Worm (Caenorhabditis elegans): ENCODE data around the gene ins-22.

The ins-22 gene

DNA sequence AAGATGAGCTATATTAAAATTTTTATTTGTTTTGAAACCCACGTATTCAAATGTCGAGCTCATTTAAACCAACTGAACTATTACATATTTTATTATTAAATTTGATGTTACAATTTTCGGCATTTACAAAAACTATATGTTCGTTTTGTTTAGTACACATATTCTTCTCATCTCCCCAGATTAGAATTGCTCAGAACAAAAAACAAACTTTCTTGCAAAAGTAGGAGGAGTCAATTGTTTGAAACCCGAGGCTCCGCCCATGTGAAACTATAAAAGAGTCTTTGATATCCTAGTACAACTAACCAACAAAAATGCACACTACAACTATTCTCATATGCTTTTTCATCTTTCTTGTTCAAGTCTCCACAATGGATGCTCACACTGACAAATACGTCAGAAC is at the start of gene ins-22:
ins-22 (plus strand) TSS at position 301 of the 400 bp plus-strand sequence.
- no peak for TF ChIP-seq xnd-1 (tag; optimal IDR thresholded peaks at IDR 0.05)

DNA sequence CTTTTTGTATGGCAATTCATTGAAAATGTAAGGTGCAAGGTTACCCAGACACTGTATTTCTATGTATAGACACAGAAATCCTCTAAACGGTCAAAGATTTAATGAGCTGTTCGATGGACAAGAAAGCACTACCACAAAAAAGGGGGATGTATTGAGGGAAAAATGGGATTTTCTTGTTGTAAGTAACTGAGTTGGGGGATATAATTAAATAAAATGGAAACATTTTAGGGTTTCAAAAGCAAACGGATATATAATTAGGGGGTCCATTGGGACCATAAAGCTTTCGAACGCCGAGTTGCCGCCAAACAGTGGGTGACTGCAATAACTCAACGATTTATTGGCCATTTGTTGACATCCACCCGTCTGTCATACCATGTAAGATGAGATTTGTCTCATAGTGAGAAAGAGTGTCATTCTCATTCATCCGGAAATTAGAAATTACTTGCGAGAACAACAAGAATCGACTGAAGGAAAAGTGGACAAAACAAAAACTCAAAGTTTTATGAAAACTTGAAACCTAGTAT is 43.9 kb upstream of the ins-22 start:
- TF ChIP-seq atf-7 (tag; optimal IDR thresholded peaks at IDR 0.05) (no peak), Y56A3A.18 (GFP tag; IDR thresholded peaks at IDR 0.05) (no peak), ceh-79 (tag; optimal IDR thresholded peaks at IDR 0.05) (no peak), attf-6 (GFP tag; IDR thresholded peaks at IDR 0.05) (no peak), tlf-1 (GFP tag; optimal IDR thresholded peaks at IDR 0.05) (no peak), mes-4 (tag; optimal IDR thresholded peaks at IDR 0.05) (no peak), madf-6 (GFP tag; IDR thresholded peaks at IDR 0.05) (no peak), B0035.1 (tag; optimal IDR thresholded peaks at IDR 0.05) (no peak), lin-35 (GFP tag; optimal IDR thresholded peaks at IDR 0.05) (no peak), nfya-2 (GFP tag; IDR thresholded peaks at IDR 0.05) (no peak), tbx-9 (tag; optimal IDR thresholded peaks at IDR 0.05; ENCODE audit: borderline replicate concordance) (no peak)

DNA sequence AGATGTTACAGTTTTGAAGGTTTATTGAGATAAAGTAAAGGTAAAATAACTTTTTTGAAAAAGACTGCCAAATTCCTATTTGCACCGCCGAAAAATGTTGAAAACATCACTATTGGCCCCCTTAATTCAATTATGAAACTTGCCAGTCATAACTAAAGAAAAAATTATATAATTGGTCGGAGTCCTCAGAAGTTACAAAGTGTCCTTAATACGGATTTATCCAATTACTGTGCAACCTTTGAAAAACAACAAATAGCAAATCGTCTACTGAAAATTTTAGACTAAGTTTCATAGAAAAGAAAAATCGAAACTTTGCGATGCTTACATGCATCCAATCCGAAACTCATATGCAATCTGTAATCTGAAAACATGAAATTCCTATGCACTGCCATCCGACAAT is 41.5 kb upstream of the ins-22 start:
- no peak for TF ChIP-seq hmg-20 (GFP tag; IDR thresholded peaks at IDR 0.05)
- TF ChIP-seq ztf-25 (GFP tag; IDR thresholded peaks at IDR 0.05) = no peak
- TF ChIP-seq somi-1 (GFP tag; optimal IDR thresholded peaks at IDR 0.05) = no peak
- no peak for TF ChIP-seq tbx-9 (tag; optimal IDR thresholded peaks at IDR 0.05; ENCODE audit: borderline replicate concordance)
- TF ChIP-seq nhr-90 (tag; optimal IDR thresholded peaks at IDR 0.05) = no peak
- no peak for TF ChIP-seq ama-1 (optimal IDR thresholded peaks at IDR 0.05)
- no peak for TF ChIP-seq ama-1 (GFP tag; optimal IDR thresholded peaks at IDR 0.05)
- TF ChIP-seq egl-44 (GFP tag; IDR thresholded peaks at IDR 0.05) = no peak
- no peak for TF ChIP-seq dpl-1 (GFP tag; optimal IDR thresholded peaks at IDR 0.05)

DNA sequence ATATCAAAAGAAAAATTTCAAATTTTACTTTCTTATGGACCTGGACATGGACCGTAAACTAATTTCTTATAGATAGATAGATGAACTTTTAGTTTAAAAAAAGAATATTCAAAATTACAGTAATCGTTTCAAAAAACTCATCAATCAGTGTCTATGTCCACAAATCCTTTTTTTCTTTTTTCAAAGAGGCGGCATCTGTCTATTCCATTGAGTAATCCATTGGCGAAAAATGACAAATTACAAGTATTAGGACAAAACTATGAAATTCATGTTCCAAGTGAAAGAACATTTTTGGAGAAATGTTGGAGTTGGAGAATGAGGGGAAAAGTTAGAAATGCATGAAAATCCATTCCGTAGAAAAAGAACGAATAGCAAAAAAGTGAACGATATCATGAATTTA is 40.5 kb upstream of the ins-22 start:
- TF ChIP-seq C17E4.6 (GFP tag; IDR thresholded peaks at IDR 0.05) (no peak), ztf-25 (GFP tag; IDR thresholded peaks at IDR 0.05) (no peak), aptf-2 (GFP tag; conservative IDR thresholded peaks at IDR 0.05) (no peak), chd-7 (tag; optimal IDR thresholded peaks at IDR 0.05) (no peak), fkh-3 (tag; optimal IDR thresholded peaks at IDR 0.05) (no peak), lsl-1 (GFP tag; optimal IDR thresholded peaks at IDR 0.05) (no peak), F49E8.2 (tag; optimal IDR thresholded peaks at IDR 0.05; ENCODE audit: insufficient read depth) (no peak), ceh-27 (GFP tag; optimal IDR thresholded peaks at IDR 0.05) (no peak), dox-1 (GFP tag; IDR thresholded peaks at IDR 0.05) (no peak)

DNA sequence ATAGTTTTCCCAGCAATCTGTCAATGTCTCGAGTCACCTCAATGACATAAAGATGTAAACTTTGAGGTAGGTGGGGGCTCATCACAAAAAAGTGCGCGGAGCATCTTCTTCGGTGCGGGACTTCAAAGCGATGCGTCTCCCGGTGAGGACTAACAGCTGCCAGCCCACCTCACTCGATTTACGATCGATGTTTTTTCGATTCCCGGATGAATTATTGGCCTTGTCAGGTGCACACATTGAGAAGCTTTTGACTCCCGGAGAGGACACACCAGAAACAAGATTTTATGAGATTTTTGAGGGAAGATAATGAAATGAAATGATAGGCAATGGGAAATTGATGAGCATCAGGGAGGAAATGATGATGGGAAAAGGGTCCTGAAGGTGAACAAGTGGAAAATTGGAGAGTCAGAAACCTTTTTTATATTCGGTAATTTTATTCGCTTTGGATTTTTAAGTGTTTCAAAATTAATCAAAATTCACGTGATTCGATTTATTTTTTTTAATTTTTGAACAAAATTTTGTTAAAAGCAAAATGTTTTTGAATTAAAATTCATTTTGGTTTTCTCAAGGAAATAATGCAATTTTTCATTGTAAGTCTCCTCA is 39.2 kb upstream of the ins-22 start, which contains the start of gene C05B5.12:
C05B5.12 (plus strand) TSS at position 553 of the 603 bp plus-strand sequence.
- TF ChIP-seq fkh-3 (tag; optimal IDR thresholded peaks at IDR 0.05) (no peak), ama-1 (optimal IDR thresholded peaks at IDR 0.05) (no peak), ama-1 (GFP tag; optimal IDR thresholded peaks at IDR 0.05) (no peak), lsl-1 (GFP tag; optimal IDR thresholded peaks at IDR 0.05) (no peak)

DNA sequence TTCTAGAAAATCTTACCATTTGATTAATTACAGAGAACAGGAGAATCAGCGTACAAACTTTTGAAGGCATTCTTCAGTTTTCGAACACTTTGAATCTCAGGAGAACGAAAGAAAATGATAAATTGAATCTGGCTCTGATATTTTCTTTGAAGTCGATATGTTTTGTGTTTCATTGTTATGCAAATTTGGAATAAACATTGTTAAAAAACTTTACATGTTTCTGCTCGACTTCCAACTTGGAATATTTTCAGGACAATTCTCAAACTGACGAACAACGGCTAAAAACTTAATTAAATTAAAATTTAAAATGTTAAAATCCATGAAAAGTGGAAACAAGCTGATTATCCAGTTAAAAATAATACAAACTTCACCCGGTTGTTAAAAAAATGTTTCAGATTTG is 37.7 kb upstream of the ins-22 start, which contains the start of gene C05B5.1:
C05B5.1 (minus strand) TSS at position 101 of the 400 bp plus-strand sequence.
- TF ChIP-seq T26A5.8 (tag; optimal IDR thresholded peaks at IDR 0.05) (no peak), K12H6.12 (tag; optimal IDR thresholded peaks at IDR 0.05) (no peak), cebp-2 (GFP tag; IDR thresholded peaks at IDR 0.05) (no peak), attf-6 (GFP tag; IDR thresholded peaks at IDR 0.05) (no peak), die-1 (tag; optimal IDR thresholded peaks at IDR 0.05) (no peak), chd-7 (tag; optimal IDR thresholded peaks at IDR 0.05) (no peak), T07F8.4 (tag; optimal IDR thresholded peaks at IDR 0.05) (no peak), dpff-1 (tag; optimal IDR thresholded peaks at IDR 0.05) (no peak), nfya-1 (tag; optimal IDR thresholded peaks at IDR 0.05; ENCODE audit: borderline replicate concordance, insufficient read depth) (no peak), B0019.2 (GFP tag; conservative IDR thresholded peaks at IDR 0.05) (no peak), Y95B8A.8 (GFP tag; IDR thresholded peaks at IDR 0.05) (no peak), madf-6 (GFP tag; IDR thresholded peaks at IDR 0.05) (no peak), ztf-26 (tag; optimal IDR thresholded peaks at IDR 0.05) (no peak)
